Fruit fly (Drosophila melanogaster): ENCODE measurements around the gene CG33257.

The CG33257 gene

dm6 chr3L:16381184-16381797, 35.2 kb downstream of the CG33257 start, which contains the start of gene Agpat4 (continued):
- TF ChIP-seq CG9609 (GFP tag; optimal IDR thresholded peaks at IDR 0.05) (no peak), NFAT (GFP tag; IDR thresholded peaks at IDR 0.05) (no peak), HmgZ (tag; optimal IDR thresholded peaks at IDR 0.05) (peak; percentile 52), CG12769 (tag; optimal IDR thresholded peaks at IDR 0.05) (peak; percentile 12), z (GFP tag; IDR thresholded peaks at IDR 0.05) (no peak), sens-2 (GFP tag; IDR thresholded peaks at IDR 0.05) (no peak), NK7.1 (GFP tag; optimal IDR thresholded peaks at IDR 0.05) (no peak), Ets97D (GFP tag; optimal IDR thresholded peaks at IDR 0.05) (peak; percentile 46), CG8359 (GFP tag; optimal IDR thresholded peaks at IDR 0.05; ENCODE audit: borderline replicate concordance) (no peak), mld (GFP tag; IDR thresholded peaks at IDR 0.05; ENCODE audit: partially characterized antibody) (no peak), CG16863 (GFP tag; optimal IDR thresholded peaks at IDR 0.05) (no peak), abd-A (tag; optimal IDR thresholded peaks at IDR 0.05) (no peak), ATbp (GFP tag; optimal IDR thresholded peaks at IDR 0.05) (no peak), ssp (GFP tag; IDR thresholded peaks at IDR 0.05) (peak; percentile 67), BEAF-32 (GFP tag; optimal IDR thresholded peaks at IDR 0.05) (peak; percentile 29), lmd (GFP tag; IDR thresholded peaks at IDR 0.05) (no peak), CG14965 (GFP tag; optimal IDR thresholded peaks at IDR 0.05; ENCODE audit: borderline replicate concordance) (no peak), seq (GFP tag; IDR thresholded peaks at IDR 0.05) (no peak; the same call in none of the 2 replicates), CG14441 (GFP tag; IDR thresholded peaks at IDR 0.05) (no peak), CG7372 (GFP tag; IDR thresholded peaks at IDR 0.05) (no peak), pfk (GFP tag; optimal IDR thresholded peaks at IDR 0.05) (no peak), Meics (GFP tag; optimal IDR thresholded peaks at IDR 0.05) (no peak), stwl (tag; optimal IDR thresholded peaks at IDR 0.05) (peak; percentile 74), CG9727 (GFP tag; optimal IDR thresholded peaks at IDR 0.05) (no peak), amos (GFP tag; IDR thresholded peaks at IDR 0.05; ENCODE audit: partially characterized antibody) (peak; percentile 44; the same call in 1 of the 2 replicates), cato (GFP tag; optimal IDR thresholded peaks at IDR 0.05; ENCODE audit: borderline replicate concordance) (no peak), pho (GFP tag; optimal IDR thresholded peaks at IDR 0.05) (no peak), CG10462 (GFP tag; optimal IDR thresholded peaks at IDR 0.05) (no peak), Doc2 (GFP tag; IDR thresholded peaks at IDR 0.05) (no peak), CG32772 (GFP tag; IDR thresholded peaks at IDR 0.05) (no peak), CG32532 (GFP tag; IDR thresholded peaks at IDR 0.05) (peak; percentile 32; the same call in 1 of the 2 replicates), pb (GFP tag; optimal IDR thresholded peaks at IDR 0.05) (no peak), CTCF (GFP tag; optimal IDR thresholded peaks at IDR 0.05) (peak; percentile 68), CG34224 (GFP tag; IDR thresholded peaks at IDR 0.05; ENCODE audit: partially characterized antibody) (no peak), bowl (GFP tag; IDR thresholded peaks at IDR 0.05) (no peak), Max (GFP tag; optimal IDR thresholded peaks at IDR 0.05) (no peak), Deaf1 (tag; optimal IDR thresholded peaks at IDR 0.05) (peak; percentile 67), CG17385 (GFP tag; optimal IDR thresholded peaks at IDR 0.05) (no peak), CG15696 (tag; optimal IDR thresholded peaks at IDR 0.05) (no peak), sqz (GFP tag; optimal IDR thresholded peaks at IDR 0.05) (no peak), Sry-δ (GFP tag; optimal IDR thresholded peaks at IDR 0.05) (peak; percentile 40), Dfd (GFP tag; optimal IDR thresholded peaks at IDR 0.05) (peak in 1 of 2 experiments; percentile 80), CG11398 (GFP tag; optimal IDR thresholded peaks at IDR 0.05) (no peak), CG10321 (GFP tag; IDR thresholded peaks at IDR 0.05) (no peak), HmgD (GFP tag; optimal IDR thresholded peaks at IDR 0.05) (peak; percentile 60), nerfin-1 (tag; optimal IDR thresholded peaks at IDR 0.05) (no peak), CG14667 (GFP tag; IDR thresholded peaks at IDR 0.05) (no peak), CG43689 (GFP tag; IDR thresholded peaks at IDR 0.05) (no peak), gsb (GFP tag; IDR thresholded peaks at IDR 0.05) (no peak), Atf3 (GFP tag; optimal IDR thresholded peaks at IDR 0.05) (no peak), zfh1 (GFP tag; IDR thresholded peaks at IDR 0.05) (no peak)
